Worm (Caenorhabditis elegans) whole organism, L3 larva: ENCODE data around the gene elo-7.

ENCODE experiments used
- aly-2 ChIP-seq: fragments of 150-350 bp; optimal IDR thresholded peaks from 2 replicates; lab custom pipeline; 2014; ENCODE audit warnings: missing biosample characterization, missing genetic modification characterization
- ama-1 ChIP-seq: fragments of 150-350 bp; optimal IDR thresholded peaks from 2 replicates; lab custom pipeline; 2018
- fos-1 ChIP-seq: fragments of 150-350 bp; optimal IDR thresholded peaks from 2 replicates; lab custom pipeline; 2014; ENCODE audit warnings: missing biosample characterization, missing genetic modification characterization
- unc-39 ChIP-seq: sonication (generic microtip); optimal IDR thresholded peaks from 4 replicates; lab custom pipeline; 2017; ENCODE audit warnings: missing biosample characterization, missing genetic modification characterization

ce11 chrIV:9514132-9514531, 15.6 kb upstream of the elo-7 start:
- TF ChIP-seq aly-2 (tag; lab: Kevin White, UChicago) (no peak), unc-39 (tag; lab: Kevin White, UChicago) (no peak), fos-1 (tag; lab: Kevin White, UChicago) (no peak), ama-1 (lab: Kevin White, UChicago) (no peak)
